Fruit fly (Drosophila melanogaster) whole organism: ENCODE measurements around the gene ATPsynG.

Experiments used
- CG8478 ChIP-seq: fragments of >200 bp; optimal IDR thresholded peaks from 2 replicates; lab custom pipeline; 2018; ENCODE audit warnings: inconsistent platforms
- Dll ChIP-seq: fragments of >200 bp; optimal IDR thresholded peaks from 2 replicates; lab custom pipeline; 2017
- EcR ChIP-seq, 2 experiments: fragments of >200 bp; optimal IDR thresholded peaks; 2 replicates each; lab custom pipeline; 2017; ENCODE audit warnings: missing biosample characterization in 2 of 2, missing genetic modification characterization in 2 of 2, missing genetic modification reagents in 2 of 2
- pan ChIP-seq: fragments of >200 bp; optimal IDR thresholded peaks from 2 replicates; lab custom pipeline; 2017
- psq ChIP-seq: fragments of >200 bp; optimal IDR thresholded peaks from 2 replicates; lab custom pipeline; 2017
- usp ChIP-seq: fragments of >200 bp; optimal IDR thresholded peaks from 2 replicates; lab custom pipeline; 2017; ENCODE audit warnings: missing biosample characterization, missing genetic modification characterization, mixed read lengths

Gene ATPsynG

DNA sequence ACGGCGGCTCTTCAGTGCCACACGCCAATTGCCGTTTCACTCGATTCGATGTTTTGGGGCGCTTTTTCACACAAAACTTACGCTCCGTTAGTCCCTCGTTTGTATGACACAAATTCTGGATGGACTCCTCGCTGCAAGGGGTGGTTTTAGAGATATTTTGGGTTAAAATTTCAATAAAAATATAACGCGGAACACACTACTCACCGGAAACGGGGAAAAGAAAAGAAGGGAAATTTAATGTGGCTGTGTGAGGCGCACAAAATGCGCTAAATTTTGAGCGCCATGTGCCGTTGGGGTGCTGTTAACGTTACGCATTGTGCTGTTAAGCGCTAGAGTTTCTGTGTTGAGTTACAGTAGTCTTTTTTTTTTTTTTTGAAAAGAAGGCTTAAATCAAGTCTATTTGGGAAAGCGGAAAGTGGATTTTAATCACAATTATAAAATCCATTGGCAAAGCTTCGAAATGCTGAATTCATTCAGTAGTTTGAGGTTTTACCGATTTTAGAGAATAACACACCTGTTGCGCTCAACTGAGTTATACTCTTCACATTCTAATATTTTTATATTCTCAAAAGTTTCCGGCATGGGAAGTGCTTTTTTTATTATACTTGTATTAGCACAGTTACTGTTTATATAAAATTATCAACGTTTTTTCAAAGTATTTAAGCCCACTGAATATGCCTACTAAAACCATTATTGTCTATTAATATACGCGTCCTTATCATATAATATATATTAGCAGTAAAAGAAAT is 27.9 kb upstream of the ATPsynG start, which contains the start of gene RpL9:
RpL9 (minus strand) TSS at position 265 of the 749 bp plus-strand sequence.
- TF ChIP-seq usp (GFP tag; lab: Kevin White, UChicago) (no peak), Dll (lab: Kevin White, UChicago) (no peak), pan (lab: Kevin White, UChicago) (no peak), EcR (GFP tag; optimal IDR thresholded peaks at IDR 0.05; lab: Kevin White, UChicago) (no peak), CG8478 (lab: Kevin White, UChicago) (no peak), psq (lab: Kevin White, UChicago) (no peak)

DNA sequence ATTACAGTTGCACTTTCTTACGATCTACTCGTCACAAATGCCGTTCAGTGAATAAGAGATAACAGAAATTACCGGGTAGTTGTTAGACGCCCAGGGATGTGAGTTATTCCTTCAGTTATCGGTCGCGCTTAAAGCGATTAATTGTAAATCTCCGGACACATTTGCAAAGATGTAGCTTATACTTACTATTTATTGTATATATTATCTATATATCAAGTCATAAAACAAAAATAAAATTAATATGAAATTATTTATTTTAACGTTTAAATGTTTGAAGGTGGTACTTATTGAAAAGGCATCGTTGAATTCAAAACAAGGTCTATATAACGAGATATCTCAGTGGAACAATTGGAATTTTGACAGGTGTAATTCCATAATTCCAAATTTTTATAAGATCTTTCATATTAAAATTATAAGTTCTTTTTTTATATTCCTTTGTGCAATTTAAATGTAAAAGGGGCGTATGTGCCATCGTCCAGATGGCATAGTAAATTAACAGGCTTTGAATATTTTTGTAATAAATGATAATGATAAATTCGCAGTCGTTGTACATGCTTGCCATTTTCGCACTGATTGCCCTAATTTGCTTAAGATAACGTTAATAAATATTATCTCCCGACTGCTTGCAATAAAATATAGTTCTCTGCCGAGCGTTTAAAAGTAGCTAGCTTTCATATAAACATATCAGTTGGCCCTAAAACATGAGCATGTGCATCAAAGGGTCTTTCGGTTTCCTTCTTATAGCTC is 25.4 kb upstream of the ATPsynG start, which contains the start of the genes aub and lectin-33A:
aub (minus strand) TSS at position 101 of the 747 bp plus-strand sequence.
lectin-33A (plus strand) TSS at position 697 of the 747 bp plus-strand sequence.
- no peak for TF ChIP-seq psq (lab: Kevin White, UChicago)
- TF ChIP-seq CG8478 (lab: Kevin White, UChicago): no peak
- TF ChIP-seq pan (lab: Kevin White, UChicago): no peak

DNA sequence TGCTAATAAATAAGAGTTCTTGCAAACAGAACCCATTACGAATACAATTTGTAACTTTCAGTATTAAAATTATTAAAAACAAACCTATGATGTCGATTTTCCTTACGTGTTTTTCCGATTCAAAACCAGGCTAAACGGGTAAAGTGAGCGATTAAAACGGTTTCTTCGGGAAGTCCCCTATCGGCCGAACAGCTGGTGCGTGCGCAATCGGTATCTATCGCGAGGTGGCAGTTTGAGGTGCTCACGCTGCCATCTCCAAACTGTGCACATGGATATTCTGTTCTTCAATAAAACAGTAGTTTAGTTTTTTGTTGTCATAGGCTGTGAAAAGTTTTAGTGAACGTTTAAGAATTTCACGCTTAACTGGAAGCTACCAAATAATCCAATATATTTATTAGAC is 13.0 kb upstream of the ATPsynG start, which contains the start of gene TTLL4A:
TTLL4A (plus strand) TSS at position 240 of the 400 bp plus-strand sequence.
- no peak for TF ChIP-seq CG8478 (lab: Kevin White, UChicago)
- TF ChIP-seq usp (GFP tag; lab: Kevin White, UChicago): no peak
- no peak for TF ChIP-seq Dll (lab: Kevin White, UChicago)

DNA sequence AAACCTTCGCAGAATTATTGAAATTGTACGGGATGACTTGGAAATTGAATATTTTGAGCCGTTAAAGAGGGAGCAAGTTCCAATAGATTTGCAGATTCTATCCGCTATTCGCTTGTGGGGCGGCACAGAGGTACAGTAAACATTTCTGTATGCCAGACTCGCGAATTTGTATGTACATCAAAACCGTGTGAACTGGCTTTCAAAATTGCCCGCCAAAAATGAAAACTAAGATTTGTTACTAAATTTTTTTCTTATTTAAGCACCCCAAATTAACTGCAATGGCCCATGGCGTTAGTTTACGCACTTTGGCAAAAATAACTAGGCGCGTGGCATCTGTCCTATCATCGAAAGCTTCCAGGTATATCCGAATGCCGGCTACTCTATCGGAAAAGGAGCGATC is 11.8 kb upstream of the ATPsynG start:
- no peak for TF ChIP-seq Dll (lab: Kevin White, UChicago)
- no peak for TF ChIP-seq EcR (GFP tag; optimal IDR thresholded peaks at IDR 0.05; lab: Kevin White, UChicago)
- no peak for TF ChIP-seq psq (lab: Kevin White, UChicago)
- TF ChIP-seq CG8478 (lab: Kevin White, UChicago): no peak
- TF ChIP-seq usp (GFP tag; lab: Kevin White, UChicago): no peak

DNA sequence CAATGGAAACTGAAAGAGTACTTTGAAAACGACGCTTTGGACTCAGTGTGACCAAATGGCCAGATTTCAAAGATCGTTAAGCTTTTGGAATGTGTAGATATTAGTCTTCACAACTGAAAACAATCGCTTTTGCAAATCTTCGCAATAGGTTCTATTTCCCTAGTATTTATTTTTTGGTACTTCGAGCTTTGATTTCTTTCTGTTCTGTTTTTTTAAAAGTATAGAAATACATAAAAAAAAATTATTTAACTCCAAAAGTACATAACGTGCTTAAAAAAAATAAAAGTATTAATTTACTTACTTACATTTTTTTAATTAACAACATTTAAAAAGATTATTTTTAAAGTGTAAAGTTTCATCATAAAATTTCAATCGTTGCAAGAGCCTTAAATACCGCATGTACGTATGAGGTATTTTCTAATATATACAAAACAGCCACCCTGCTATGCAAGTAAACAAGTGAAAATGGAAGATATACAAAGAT is 11.2 kb upstream of the ATPsynG start, which contains the start of the genes piwi and CG12253:
piwi (minus strand) TSS at position 51 of the 484 bp plus-strand sequence.
CG12253 (plus strand) TSS at position 437 of the 484 bp plus-strand sequence.
- TF ChIP-seq EcR (GFP tag; optimal IDR thresholded peaks at IDR 0.05; lab: Kevin White, UChicago) (no peak), Dll (lab: Kevin White, UChicago) (no peak), usp (GFP tag; lab: Kevin White, UChicago) (no peak), CG8478 (lab: Kevin White, UChicago) (no peak), pan (lab: Kevin White, UChicago) (no peak), psq (lab: Kevin White, UChicago) (no peak)

DNA sequence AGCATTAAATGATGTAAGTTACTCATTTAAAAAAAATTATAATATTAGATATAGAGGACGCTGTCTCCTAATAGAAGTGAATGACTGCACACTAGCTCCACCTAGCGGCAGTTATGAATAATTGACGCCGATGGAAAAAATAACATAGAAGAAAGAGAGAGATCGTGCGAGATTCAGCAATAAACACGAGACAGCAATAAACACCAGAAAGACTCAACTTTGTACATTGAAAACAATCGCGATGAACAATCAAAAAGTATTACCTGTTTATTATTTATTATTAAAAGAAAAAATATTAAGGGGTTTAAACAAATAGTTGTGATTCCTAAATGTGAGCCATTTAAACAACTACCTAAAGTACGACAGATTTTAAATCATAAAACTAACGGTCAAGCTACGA is 9.9 kb upstream of the ATPsynG start:
- no peak for TF ChIP-seq usp (GFP tag; lab: Kevin White, UChicago)
- no peak for TF ChIP-seq psq (lab: Kevin White, UChicago)
- TF ChIP-seq Dll (lab: Kevin White, UChicago): no peak
- TF ChIP-seq EcR (GFP tag; optimal IDR thresholded peaks at IDR 0.05; lab: Kevin White, UChicago): no peak
- TF ChIP-seq pan (lab: Kevin White, UChicago): no peak
- no peak for TF ChIP-seq CG8478 (lab: Kevin White, UChicago)

DNA sequence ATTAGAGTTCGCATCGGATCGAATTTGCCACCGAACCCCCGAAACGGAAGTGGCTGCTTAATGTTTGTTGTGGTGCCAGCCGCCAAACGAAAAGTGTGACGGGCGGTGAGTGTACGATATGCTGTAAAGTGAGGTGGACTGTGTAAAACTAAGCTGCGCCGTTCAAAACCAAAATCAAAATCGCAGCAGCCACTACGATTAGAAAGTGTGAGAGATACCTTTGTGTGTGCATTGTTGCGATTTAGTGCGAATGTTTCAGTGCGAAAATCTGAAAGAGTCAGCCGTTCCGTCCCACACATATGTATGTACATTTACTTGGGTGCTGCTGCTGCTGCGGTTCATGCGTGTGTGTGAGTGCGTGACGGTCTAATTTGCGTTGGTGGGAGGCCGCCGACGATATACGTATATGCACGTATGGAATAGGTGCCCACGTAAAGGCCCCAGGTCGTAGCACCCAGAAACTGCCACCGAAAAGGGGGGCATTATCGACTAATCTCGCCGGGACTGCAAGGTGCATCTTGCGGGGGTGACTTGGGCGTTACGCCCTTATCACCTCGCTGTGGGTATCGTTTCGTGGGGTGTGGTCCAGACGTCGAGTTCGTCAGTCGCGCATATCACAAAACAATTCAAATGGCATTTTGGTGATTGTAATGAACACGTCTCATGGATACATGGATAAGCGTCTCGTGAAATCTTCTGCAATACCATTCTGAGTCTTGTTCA is 826 bp upstream of the ATPsynG start:
- TF ChIP-seq usp (GFP tag; lab: Kevin White, UChicago): no peak
- peak; percentile 46 for TF ChIP-seq pan (lab: Kevin White, UChicago)

DNA sequence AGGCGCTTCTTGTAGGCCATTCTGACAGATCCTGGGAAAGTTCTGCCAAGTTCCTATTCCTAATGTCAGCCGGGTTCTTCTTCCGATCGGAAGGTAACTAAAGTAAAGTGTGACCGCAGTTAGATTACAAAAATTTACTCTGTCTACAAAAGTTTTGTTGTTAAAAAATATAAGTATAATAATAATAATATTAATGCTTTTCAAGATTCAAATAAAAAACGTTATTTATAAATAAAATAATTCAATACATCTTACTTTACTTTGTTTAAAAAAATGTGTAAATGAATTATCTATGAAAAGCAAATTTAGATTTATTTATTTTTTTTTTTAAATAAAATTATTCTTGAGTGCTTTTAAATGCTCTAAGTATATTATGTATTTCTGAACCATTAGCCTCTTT is 1.0 kb downstream of the ATPsynG start, which contains the start of gene abo:
abo (minus strand) TSS at position 101 of the 400 bp plus-strand sequence.
- TF ChIP-seq psq (lab: Kevin White, UChicago) (no peak), usp (GFP tag; lab: Kevin White, UChicago) (no peak), pan (lab: Kevin White, UChicago) (no peak), EcR (GFP tag; optimal IDR thresholded peaks at IDR 0.05; lab: Kevin White, UChicago) (no peak), Dll (lab: Kevin White, UChicago) (no peak), CG8478 (lab: Kevin White, UChicago) (no peak)

DNA sequence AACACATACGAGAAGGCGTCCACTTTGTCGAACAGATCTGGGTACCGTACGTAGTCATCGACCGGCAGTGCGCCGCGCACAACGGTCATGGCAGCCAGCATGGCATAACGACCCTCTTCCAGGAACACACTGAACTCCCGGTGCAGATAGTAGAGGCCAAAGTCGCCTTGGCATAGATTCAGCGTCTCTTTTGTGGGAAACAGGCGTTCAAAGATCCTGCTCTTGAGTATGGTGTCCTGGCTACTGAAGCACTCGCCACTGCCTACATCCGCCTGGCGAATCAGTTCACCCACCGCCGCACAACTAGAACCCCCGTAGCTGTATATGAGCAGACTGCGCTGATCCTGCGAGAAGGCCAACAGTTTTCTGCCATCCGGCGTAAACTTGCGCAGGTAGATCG is 1.6 kb downstream of the ATPsynG start:
- no peak for TF ChIP-seq Dll (lab: Kevin White, UChicago)
- no peak for TF ChIP-seq pan (lab: Kevin White, UChicago)

DNA sequence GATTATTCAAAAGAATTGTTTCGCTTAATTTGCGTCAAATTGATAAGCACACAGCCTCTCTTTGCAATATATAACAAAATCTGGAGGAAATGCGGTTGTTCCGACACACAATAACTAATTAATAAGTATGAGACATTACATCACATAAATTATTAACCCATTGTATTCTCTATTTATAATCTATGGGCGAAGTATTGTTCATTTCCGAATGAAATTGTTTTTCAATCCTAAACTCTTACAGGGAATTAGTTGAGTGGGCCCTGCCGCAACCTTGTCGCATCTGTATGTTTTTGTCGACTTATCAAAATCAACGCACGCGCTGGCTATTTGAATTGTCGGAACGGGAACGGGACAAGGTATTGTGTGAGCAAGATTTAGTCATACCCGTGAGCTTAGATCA is 4.0 kb downstream of the ATPsynG start, which contains the start of gene CG16743:
CG16743 (plus strand) TSS at position 57 of the 400 bp plus-strand sequence.
- no peak for TF ChIP-seq psq (lab: Kevin White, UChicago)
- TF ChIP-seq usp (GFP tag; lab: Kevin White, UChicago): no peak
- no peak for TF ChIP-seq Dll (lab: Kevin White, UChicago)
- TF ChIP-seq pan (lab: Kevin White, UChicago): no peak
- no peak for TF ChIP-seq CG8478 (lab: Kevin White, UChicago)
- TF ChIP-seq EcR (GFP tag; optimal IDR thresholded peaks at IDR 0.05; lab: Kevin White, UChicago): no peak

DNA sequence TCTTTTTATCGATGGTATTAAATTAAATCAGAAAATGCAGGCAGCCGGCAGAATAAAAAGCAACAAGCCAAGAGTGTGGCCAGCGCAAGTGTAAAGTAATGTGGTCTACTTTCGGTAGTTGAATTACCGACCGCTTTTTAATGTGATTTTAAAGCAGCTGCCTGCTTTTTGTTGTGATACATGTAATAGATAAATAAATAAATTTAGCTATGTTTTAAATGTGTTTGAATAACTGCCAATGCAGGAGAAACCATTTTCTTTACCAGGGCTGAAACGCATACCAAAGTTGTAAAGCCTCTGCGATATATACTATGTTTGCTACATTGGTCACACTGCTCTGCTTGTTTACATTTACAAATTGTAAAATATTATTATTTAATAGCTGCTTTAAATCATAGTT is 6.1 kb downstream of the ATPsynG start, which contains the start of the genes Tmem214 and YL-1:
Tmem214 (minus strand) TSS at position 142 of the 400 bp plus-strand sequence.
YL-1 (plus strand) TSS at position 310 of the 400 bp plus-strand sequence.
- TF ChIP-seq pan (lab: Kevin White, UChicago): no peak
- no peak for TF ChIP-seq psq (lab: Kevin White, UChicago)
- no peak for TF ChIP-seq usp (GFP tag; lab: Kevin White, UChicago)
- no peak for TF ChIP-seq CG8478 (lab: Kevin White, UChicago)
- no peak for TF ChIP-seq EcR (GFP tag; optimal IDR thresholded peaks at IDR 0.05; lab: Kevin White, UChicago)
- no peak for TF ChIP-seq Dll (lab: Kevin White, UChicago)
